Worm (Caenorhabditis elegans): ENCODE results near the gene chil-2.

- TF ChIP-seq zfh-2 (GFP tag; conservative IDR thresholded peaks at IDR 0.05) (no peak), T26A5.8 (tag; optimal IDR thresholded peaks at IDR 0.05) (no peak), ztf-26 (tag; optimal IDR thresholded peaks at IDR 0.05) (no peak), cebp-2 (GFP tag; IDR thresholded peaks at IDR 0.05) (no peak), hlh-12 (tag; optimal IDR thresholded peaks at IDR 0.05) (no peak), unc-62 (GFP tag; optimal IDR thresholded peaks at IDR 0.05) (no peak), Y53G8AR.9 (GFP tag; conservative IDR thresholded peaks at IDR 0.05) (no peak), ekl-4 (GFP tag; IDR thresholded peaks at IDR 0.05) (no peak), hlh-26 (GFP tag; conservative IDR thresholded peaks at IDR 0.05) (no peak), athp-1 (tag; optimal IDR thresholded peaks at IDR 0.05) (no peak), attf-3 (GFP tag; conservative IDR thresholded peaks at IDR 0.05) (no peak)
Measured at ce11 chrII:9859575-9859974, 14.8 kb downstream of the chil-2 start, which contains the start of gene chil-5.

All from whole organism, young adult.